Worm (Caenorhabditis elegans) whole organism, early embryonic: Measurements from ENCODE around the gene F45F2.10.

Source experiments
- B0310.2 ChIP-seq: sonication (generic microtip); optimal IDR thresholded peaks from 2 replicates; lab custom pipeline; 2016; ENCODE audit warnings: mild to moderate bottlenecking, missing genetic modification characterization, missing compliant biosample characterization
- F13C5.2 ChIP-seq: sonication (generic microtip); optimal IDR thresholded peaks from 2 replicates; lab custom pipeline; 2017; ENCODE audit warnings: mild to moderate bottlenecking, missing genetic modification characterization, inconsistent platforms, missing compliant biosample characterization
- aly-1 ChIP-seq: sonication (generic microtip); optimal IDR thresholded peaks from 2 replicates; lab custom pipeline; 2016; ENCODE audit warnings: missing genetic modification characterization, missing compliant biosample characterization
- ama-1 ChIP-seq: fragments of 150-350 bp; optimal IDR thresholded peaks from 2 replicates; lab custom pipeline; 2014
- ceh-13 ChIP-seq: fragments of 200-800 bp; sonication (Bioruptor generic); optimal IDR thresholded peaks from 2 replicates; lab custom pipeline; 2018; ENCODE audit warnings: mild to moderate bottlenecking, missing genetic modification characterization, missing compliant biosample characterization
- ceh-36 ChIP-seq: sonication (generic microtip); optimal IDR thresholded peaks from 2 replicates; lab custom pipeline; 2016; ENCODE audit warnings: missing genetic modification characterization, inconsistent platforms, missing compliant biosample characterization
- ets-7 ChIP-seq: sonication (generic microtip); optimal IDR thresholded peaks from 2 replicates; lab custom pipeline; 2016; ENCODE audit warnings: missing genotype, missing genetic modification characterization, missing compliant biosample characterization
- flt-1 ChIP-seq: fragments of 200-800 bp; sonication (Bioruptor generic); IDR thresholded peaks from 2 replicates; pipeline ENCODE4 v1.3.6; 2022; ENCODE audit warnings: missing genetic modification characterization, missing compliant biosample characterization
- hmbx-1 ChIP-seq: sonication (generic microtip); optimal IDR thresholded peaks from 2 replicates; lab custom pipeline; 2016; ENCODE audit warnings: mild to moderate bottlenecking, missing genetic modification characterization, missing compliant biosample characterization
- hmg-4 ChIP-seq: fragments of 200-800 bp; sonication (Bioruptor generic); optimal IDR thresholded peaks from 2 replicates; lab custom pipeline; 2018; ENCODE audit warnings: mild to moderate bottlenecking, missing genetic modification characterization, missing compliant biosample characterization
- hnd-1 ChIP-seq: sonication (generic microtip); optimal IDR thresholded peaks from 2 replicates; lab custom pipeline; 2016; ENCODE audit warnings: missing genetic modification characterization, missing compliant biosample characterization
- pes-1 ChIP-seq: fragments of 200-800 bp; sonication (Bioruptor generic); IDR thresholded peaks from 2 replicates; pipeline ENCODE4 v1.3.6; 2022; ENCODE audit warnings: missing genetic modification reagents, missing genetic modification characterization, missing compliant biosample characterization
- scrt-1 ChIP-seq: fragments of 200-800 bp; sonication (Bioruptor generic); IDR thresholded peaks from 2 replicates; pipeline ENCODE4 v1.3.6; 2022; ENCODE audit warnings: missing genetic modification characterization, missing compliant biosample characterization
- sea-1 ChIP-seq: fragments of 200-800 bp; sonication (Bioruptor generic); conservative IDR thresholded peaks from 2 replicates; pipeline ENCODE4 v1.3.6; 2022; ENCODE audit warnings: missing genetic modification characterization, missing compliant biosample characterization
- tbx-11 ChIP-seq: fragments of 200-800 bp; sonication (Bioruptor generic); IDR thresholded peaks from 2 replicates; pipeline ENCODE4 v1.3.6; 2022; ENCODE audit warnings: missing genetic modification characterization, missing compliant biosample characterization
- tbx-37 ChIP-seq: fragments of 200-800 bp; sonication (Bioruptor generic); conservative IDR thresholded peaks from 2 replicates; pipeline ENCODE4 v1.3.6; 2022; ENCODE audit warnings: missing genetic modification reagents, missing genetic modification characterization, missing compliant biosample characterization
- tra-4 ChIP-seq: sonication (generic microtip); optimal IDR thresholded peaks from 2 replicates; lab custom pipeline; 2017; ENCODE audit warnings: missing genetic modification characterization, missing compliant biosample characterization

The F45F2.10 gene

ce11 chrV:8545531-8546224 lies 27.0 kb upstream of the F45F2.10 start, which contains the start of the genes slc-17.8 and asns-1:
Gene slc-17.8, minus strand, starts transcription at chrV:8545581.
Gene asns-1, plus strand, starts transcription at chrV:8546174.
- no peak for TF ChIP-seq hmbx-1 (tag; lab: Kevin White, UChicago)
- TF ChIP-seq flt-1 (GFP tag; lab: Robert Waterston, UW), result no peak
- TF ChIP-seq tbx-11 (GFP tag; lab: Robert Waterston, UW), result no peak
- TF ChIP-seq hnd-1 (tag; lab: Kevin White, UChicago), result no peak
- no peak for TF ChIP-seq scrt-1
- TF ChIP-seq pes-1 (GFP tag; lab: Robert Waterston, UW), result no peak
- no peak for TF ChIP-seq tra-4 (tag; lab: Kevin White, UChicago)
- TF ChIP-seq B0310.2, result no peak
- no peak for TF ChIP-seq hmg-4
- TF ChIP-seq ceh-36, result no peak
- TF ChIP-seq ama-1 (lab: Kevin White, UChicago), result no peak
- no peak for TF ChIP-seq tbx-37
- TF ChIP-seq ets-7 (tag; lab: Kevin White, UChicago), result no peak
- TF ChIP-seq aly-1 (tag; lab: Kevin White, UChicago), result no peak
- no peak for TF ChIP-seq sea-1 (GFP tag; lab: Robert Waterston, UW)
- TF ChIP-seq ceh-13 (GFP tag; lab: Kevin White, UChicago), result no peak
- no peak for TF ChIP-seq F13C5.2

DNA sequence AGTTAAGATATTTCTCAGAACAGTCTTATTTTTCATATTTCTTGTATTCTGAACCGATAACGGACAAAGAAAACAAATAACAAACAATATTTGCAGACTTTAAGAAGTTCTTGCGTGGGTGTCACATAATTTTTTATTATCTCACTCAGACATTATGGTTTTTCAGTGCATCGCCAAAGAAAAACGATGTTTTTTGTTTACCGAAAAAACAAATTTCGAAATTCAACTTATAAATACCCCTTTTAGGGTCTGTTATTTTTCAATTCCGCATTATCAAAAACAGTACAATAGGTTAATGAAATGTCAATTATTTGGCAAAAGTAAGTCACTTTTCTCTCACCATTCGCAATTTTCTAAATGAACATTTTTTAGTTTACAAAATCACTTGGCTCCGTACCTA lies 18.4 kb upstream of the F45F2.10 start, which contains the start of gene otpl-4:
Gene otpl-4 (plus strand): TSS at position 301 of the 400 bp plus-strand sequence.
- TF ChIP-seq ets-7 (tag; lab: Kevin White, UChicago) (no peak), ceh-36 (no peak), hnd-1 (tag; lab: Kevin White, UChicago) (no peak), ama-1 (lab: Kevin White, UChicago) (no peak), aly-1 (tag; lab: Kevin White, UChicago) (no peak), pes-1 (GFP tag; lab: Robert Waterston, UW) (no peak), scrt-1 (no peak), hmg-4 (no peak), tra-4 (tag; lab: Kevin White, UChicago) (no peak), hmbx-1 (tag; lab: Kevin White, UChicago) (no peak), F13C5.2 (no peak), ceh-13 (GFP tag; lab: Kevin White, UChicago) (no peak), B0310.2 (no peak), flt-1 (GFP tag; lab: Robert Waterston, UW) (no peak), sea-1 (GFP tag; lab: Robert Waterston, UW) (no peak), tbx-11 (GFP tag; lab: Robert Waterston, UW) (no peak), tbx-37 (no peak)

DNA sequence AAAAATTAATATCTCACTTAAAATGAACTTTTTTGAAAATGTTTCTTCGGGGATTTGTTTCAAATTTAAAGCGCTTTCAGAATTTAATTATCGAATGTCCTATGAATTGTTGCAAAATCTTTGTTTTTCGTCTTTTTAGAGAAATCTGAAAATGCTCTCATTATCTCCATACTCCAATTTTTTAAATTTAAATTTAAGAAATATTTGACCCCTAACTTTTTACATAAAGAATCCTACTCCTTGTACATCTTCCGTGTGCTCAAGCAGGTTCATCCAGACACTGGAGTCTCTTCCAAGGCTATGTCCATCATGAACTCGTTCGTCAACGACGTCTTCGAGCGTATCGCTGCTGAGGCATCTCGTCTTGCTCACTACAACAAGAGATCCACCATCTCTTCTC lies 17.5 kb upstream of the F45F2.10 start, which contains the start of gene his-39:
Gene his-39 (plus strand): TSS at position 301 of the 400 bp plus-strand sequence.
- no peak for TF ChIP-seq hnd-1 (tag; lab: Kevin White, UChicago)
- TF ChIP-seq ets-7 (tag; lab: Kevin White, UChicago), result no peak
- TF ChIP-seq F13C5.2, result no peak
- TF ChIP-seq pes-1 (GFP tag; lab: Robert Waterston, UW), result no peak
- no peak for TF ChIP-seq sea-1 (GFP tag; lab: Robert Waterston, UW)
- TF ChIP-seq tbx-11 (GFP tag; lab: Robert Waterston, UW), result no peak
- TF ChIP-seq ama-1 (lab: Kevin White, UChicago), result no peak
- no peak for TF ChIP-seq hmbx-1 (tag; lab: Kevin White, UChicago)
- TF ChIP-seq ceh-36, result no peak
- no peak for TF ChIP-seq ceh-13 (GFP tag; lab: Kevin White, UChicago)
- no peak for TF ChIP-seq tra-4 (tag; lab: Kevin White, UChicago)
- TF ChIP-seq hmg-4, result no peak
- no peak for TF ChIP-seq flt-1 (GFP tag; lab: Robert Waterston, UW)
- TF ChIP-seq scrt-1, result no peak

DNA sequence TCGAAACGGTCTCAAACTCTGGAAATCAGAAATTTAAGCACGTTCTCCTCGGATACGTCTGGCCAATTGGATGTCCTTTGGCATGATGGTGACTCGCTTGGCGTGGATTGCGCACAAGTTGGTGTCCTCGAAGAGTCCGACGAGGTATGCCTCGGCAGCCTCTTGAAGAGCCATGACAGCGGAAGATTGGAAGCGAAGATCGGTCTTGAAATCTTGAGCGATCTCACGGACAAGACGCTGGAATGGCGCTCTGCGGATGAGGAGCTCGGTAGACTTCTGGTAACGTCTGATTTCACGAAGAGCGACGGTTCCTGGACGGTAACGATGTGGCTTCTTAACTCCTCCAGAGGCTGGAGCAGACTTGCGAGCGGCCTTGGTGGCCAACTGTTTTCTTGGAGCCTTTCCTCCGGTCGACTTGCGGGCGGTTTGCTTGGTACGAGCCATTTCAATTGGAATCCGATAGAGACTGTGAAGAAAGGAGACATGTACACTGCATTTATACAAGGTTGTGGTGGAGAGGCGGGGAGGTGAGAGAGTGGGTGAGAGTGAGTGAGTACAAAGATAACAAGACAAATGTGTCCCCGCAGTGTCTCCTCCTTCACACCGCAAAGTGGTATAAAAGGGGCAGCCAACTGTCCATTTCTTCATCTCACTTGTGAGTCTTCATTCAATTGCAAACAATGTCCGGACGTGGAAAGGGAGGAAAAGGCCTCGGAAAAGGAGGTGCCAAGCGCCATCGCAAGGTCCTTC lies 16.0 kb upstream of the F45F2.10 start, which contains the start of the genes his-6 and his-5:
Gene his-6 (minus strand): TSS at position 444 of the 750 bp plus-strand sequence.
Gene his-5 (plus strand): TSS at position 681 of the 750 bp plus-strand sequence.
- peak; percentile 52; the same call in 1 of the 2 replicates for TF ChIP-seq tbx-11 (GFP tag; lab: Robert Waterston, UW)
- TF ChIP-seq sea-1 (GFP tag; lab: Robert Waterston, UW), result peak; percentile 75; the same call in 1 of the 2 replicates
- peak; percentile 70 for TF ChIP-seq pes-1 (GFP tag; lab: Robert Waterston, UW)
- 0 out of 2 replicates have a peak, but pooled peaks have one; percentile 53 for TF ChIP-seq scrt-1
- TF ChIP-seq hmg-4, result peak; percentile 42
- peak; percentile 63; the same call in 1 of the 2 replicates for TF ChIP-seq tbx-37
- peak; percentile 65; the same call in 1 of the 2 replicates for TF ChIP-seq flt-1 (GFP tag; lab: Robert Waterston, UW)
- TF ChIP-seq ama-1 (lab: Kevin White, UChicago), result peak; percentile 91

- TF ChIP-seq hnd-1 (tag; lab: Kevin White, UChicago) (no peak), flt-1 (GFP tag; lab: Robert Waterston, UW) (no peak), tbx-11 (GFP tag; lab: Robert Waterston, UW) (no peak), tra-4 (tag; lab: Kevin White, UChicago) (no peak), ceh-13 (GFP tag; lab: Kevin White, UChicago) (no peak), tbx-37 (no peak), scrt-1 (no peak), aly-1 (tag; lab: Kevin White, UChicago) (no peak), hmbx-1 (tag; lab: Kevin White, UChicago) (no peak), ceh-36 (no peak), F13C5.2 (no peak), ama-1 (lab: Kevin White, UChicago) (no peak), pes-1 (GFP tag; lab: Robert Waterston, UW) (no peak)
Measured at ce11 chrV:8533916-8534315, 15.2 kb upstream of the F45F2.10 start.

DNA sequence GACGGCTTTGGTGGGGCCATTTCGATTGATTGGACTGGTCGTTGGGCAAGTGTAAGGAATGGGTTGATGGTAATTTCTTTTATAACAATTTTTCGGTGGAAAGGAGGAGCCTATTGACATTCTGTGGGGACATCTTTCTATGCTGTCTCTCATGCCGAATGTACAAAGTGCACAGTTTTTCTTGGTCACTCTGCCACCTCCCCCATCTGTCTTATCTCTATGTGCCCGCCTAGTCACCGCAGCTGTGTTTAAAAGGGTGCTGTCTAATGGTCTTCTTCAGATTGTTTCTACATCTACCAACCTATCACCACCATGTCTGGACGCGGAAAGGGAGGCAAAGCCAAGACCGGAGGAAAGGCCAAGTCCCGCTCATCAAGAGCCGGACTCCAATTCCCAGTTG lies 14.4 kb upstream of the F45F2.10 start, which contains the start of the genes his-8 and his-7:
Gene his-8 (minus strand): TSS at position 20 of the 400 bp plus-strand sequence.
Gene his-7 (plus strand): TSS at position 313 of the 400 bp plus-strand sequence.
- TF ChIP-seq tbx-11 (GFP tag; lab: Robert Waterston, UW) (peak; percentile 14; the same call in 1 of the 2 replicates), sea-1 (GFP tag; lab: Robert Waterston, UW) (peak; percentile 54; the same call in 1 of the 2 replicates)
